Fruit fly (Drosophila melanogaster): Measurements from ENCODE around the gene CG31789.

Gene CG31789

dm6 chr2L:18621357-18622211, 15.9 kb downstream of the CG31789 start (continued):
- peak; percentile 56; the same call in 1 of the 2 replicates for TF ChIP-seq H2.0 (GFP tag; IDR thresholded peaks at IDR 0.05)
- TF ChIP-seq Hmr (GFP tag; optimal IDR thresholded peaks at IDR 0.05) = peak; percentile 86
- peak; percentile 39; the same call in 1 of the 2 replicates for TF ChIP-seq toy (GFP tag; IDR thresholded peaks at IDR 0.05)
- TF ChIP-seq twi (tag; optimal IDR thresholded peaks at IDR 0.05) = peak; percentile 66
- TF ChIP-seq GATAe (GFP tag; conservative IDR thresholded peaks at IDR 0.05) = peak; percentile 88
- TF ChIP-seq lbe (GFP tag; optimal IDR thresholded peaks at IDR 0.05) = peak; percentile 80
- peak; percentile 21 for TF ChIP-seq psq (GFP tag; optimal IDR thresholded peaks at IDR 0.05)
- TF ChIP-seq jing (GFP tag; optimal IDR thresholded peaks at IDR 0.05) = no peak
- peak; percentile 81 for TF ChIP-seq cwo (GFP tag; optimal IDR thresholded peaks at IDR 0.05)
- TF ChIP-seq Sry-β (GFP tag; optimal IDR thresholded peaks at IDR 0.05) = no peak
- peak; percentile 78 for TF ChIP-seq E2f1 (GFP tag; IDR thresholded peaks at IDR 0.05)
- peak; percentile 62 for TF ChIP-seq Hsf (GFP tag; optimal IDR thresholded peaks at IDR 0.05)
- TF ChIP-seq CG7786 (GFP tag; optimal IDR thresholded peaks at IDR 0.05) = peak; percentile 20
- TF ChIP-seq nmo (GFP tag; optimal IDR thresholded peaks at IDR 0.05) = peak; percentile 85
- TF ChIP-seq CG8478 (optimal IDR thresholded peaks at IDR 0.05) = no peak
- TF ChIP-seq CG15601 (tag; optimal IDR thresholded peaks at IDR 0.05) = peak; percentile 67
- peak; percentile 67; the same call in 1 of the 2 replicates for TF ChIP-seq Oaz (GFP tag; IDR thresholded peaks at IDR 0.05)
- TF ChIP-seq CG34376 (GFP tag; optimal IDR thresholded peaks at IDR 0.05) = peak; percentile 56
- peak; percentile 82 for TF ChIP-seq CG32532 (GFP tag; IDR thresholded peaks at IDR 0.05)
- TF ChIP-seq CG10979 (tag; optimal IDR thresholded peaks at IDR 0.05) = peak; percentile 83
- peak; percentile 43 for TF ChIP-seq Hey (tag; optimal IDR thresholded peaks at IDR 0.05)
- no peak for TF ChIP-seq CG6791 (GFP tag; IDR thresholded peaks at IDR 0.05; ENCODE audit: partially characterized antibody)
- peak; percentile 46 for TF ChIP-seq schlank (tag; optimal IDR thresholded peaks at IDR 0.05)
- peak; percentile 69; the same call in 1 of the 3 replicates for TF ChIP-seq zfh1 (GFP tag; IDR thresholded peaks at IDR 0.05)
- no peak for TF ChIP-seq inv (GFP tag; IDR thresholded peaks at IDR 0.05; ENCODE audit: partially characterized antibody)
- TF ChIP-seq HLHmδ (GFP tag; optimal IDR thresholded peaks at IDR 0.05) = no peak
- TF ChIP-seq dysf (GFP tag; IDR thresholded peaks at IDR 0.05) = peak; percentile 84
- peak; percentile 6 to 69 for TF ChIP-seq Pdp1 (GFP tag; optimal IDR thresholded peaks at IDR 0.05)
- TF ChIP-seq MBD-R2 (GFP tag; IDR thresholded peaks at IDR 0.05) = peak; percentile 48; the same call in 1 of the 2 replicates
- peak; percentile 3 for TF ChIP-seq dm (GFP tag; optimal IDR thresholded peaks at IDR 0.05)
- TF ChIP-seq CG9817 (tag; optimal IDR thresholded peaks at IDR 0.05) = peak; percentile 77
- TF ChIP-seq CG15269 (tag; optimal IDR thresholded peaks at IDR 0.05) = peak; percentile 86
- TF ChIP-seq CG7839 (tag; optimal IDR thresholded peaks at IDR 0.05) = peak; percentile 90
- TF ChIP-seq CG1792 (GFP tag; optimal IDR thresholded peaks at IDR 0.05) = peak; percentile 3
- TF ChIP-seq Bteb2 (GFP tag; optimal IDR thresholded peaks at IDR 0.05) = peak; percentile 38
- no peak for TF ChIP-seq CG15479 (GFP tag; optimal IDR thresholded peaks at IDR 0.05)
- peak; percentile 60 for TF ChIP-seq CG8359 (GFP tag; optimal IDR thresholded peaks at IDR 0.05; ENCODE audit: borderline replicate concordance)
- TF ChIP-seq cas (GFP tag; IDR thresholded peaks at IDR 0.05) = peak; percentile 62; the same call in 1 of the 2 replicates
- peak; percentile 50 for TF ChIP-seq Nf-YC (tag; optimal IDR thresholded peaks at IDR 0.05)
- TF ChIP-seq dati (GFP tag; IDR thresholded peaks at IDR 0.05) = no peak
- TF ChIP-seq slp2 (GFP tag; optimal IDR thresholded peaks at IDR 0.05) = no peak
- peak; percentile 79 for TF ChIP-seq CG3847 (GFP tag; IDR thresholded peaks at IDR 0.05)
- TF ChIP-seq Hr78 (GFP tag; optimal IDR thresholded peaks at IDR 0.05) = peak in 1 of 2 experiments; percentile 48
- TF ChIP-seq CG6272 (GFP tag; IDR thresholded peaks at IDR 0.05) = peak; percentile 44; the same call in 1 of the 2 replicates
- TF ChIP-seq CG14441 (GFP tag; IDR thresholded peaks at IDR 0.05) = peak; percentile 76
- TF ChIP-seq vvl (GFP tag; IDR thresholded peaks at IDR 0.05) = peak; percentile 85
- TF ChIP-seq NK7.1 (GFP tag; optimal IDR thresholded peaks at IDR 0.05) = peak; percentile 53
- no peak for TF ChIP-seq sna (GFP tag; IDR thresholded peaks at IDR 0.05; ENCODE audit: partially characterized antibody)
